Worm (Caenorhabditis elegans) whole organism, young adult: ENCODE measurements around the gene spc-2.

ENCODE experiments used
- B0019.2 ChIP-seq: fragments of 200-800 bp; sonication (Bioruptor generic); conservative IDR thresholded peaks from 2 replicates; pipeline ENCODE4 v1.3.6; 2022; ENCODE audit warnings: missing genetic modification reagents, missing genetic modification characterization, missing compliant biosample characterization
- D2030.7 ChIP-seq: fragments of 200-800 bp; sonication (Bioruptor generic); IDR thresholded peaks from 2 replicates; pipeline ENCODE4 v1.3.6; 2022; ENCODE audit warnings: missing genetic modification reagents, missing genetic modification characterization, missing compliant biosample characterization
- K11D2.4 ChIP-seq: fragments of 200-800 bp; sonication (Bioruptor generic); IDR thresholded peaks from 2 replicates; pipeline ENCODE4 v1.3.6; 2022; ENCODE audit warnings: missing genetic modification reagents, missing genetic modification characterization, missing compliant biosample characterization
- Y53F4B.3 ChIP-seq: fragments of 200-800 bp; sonication (Bioruptor generic); IDR thresholded peaks from 2 replicates; pipeline ENCODE4 v1.3.6; 2022; ENCODE audit warnings: missing genetic modification reagents, missing genetic modification characterization, missing compliant biosample characterization
- akir-1 ChIP-seq: fragments of 200-800 bp; sonication (Bioruptor generic); optimal IDR thresholded peaks from 2 replicates; lab custom pipeline; 2018; ENCODE audit warnings: mild to moderate bottlenecking, missing genetic modification characterization, moderate library complexity, missing compliant biosample characterization
- athp-1 ChIP-seq: sonication (generic microtip); optimal IDR thresholded peaks from 2 replicates; lab custom pipeline; 2017; ENCODE audit warnings: mild to moderate bottlenecking, missing genetic modification characterization, missing compliant biosample characterization
- die-1 ChIP-seq: sonication (generic microtip); optimal IDR thresholded peaks from 2 replicates; lab custom pipeline; 2016; ENCODE audit warnings: missing genotype, mild to moderate bottlenecking, missing genetic modification characterization, missing compliant biosample characterization
- let-607 ChIP-seq, 2 experiments: fragments of 200-800 bp in 1 of 2; sonication (Bioruptor generic) in 1 of 2; sonication (generic microtip) in 1 of 2; optimal IDR thresholded peaks; 2 replicates each; lab custom pipeline; 2016 to 2018; ENCODE audit warnings: mild to moderate bottlenecking in 2 of 2, missing compliant biosample characterization in 2 of 2, missing genetic modification characterization in 2 of 2, moderate library complexity in 2 of 2, missing genotype in 1 of 2
- lin-35 ChIP-seq, 3 experiments: fragments of 150-350 bp in 2 of 3; sonication (generic microtip) in 1 of 3; optimal IDR thresholded peaks; 2 replicates each; lab custom pipeline; 2014 to 2018; ENCODE audit warnings: missing biosample characterization in 3 of 3, missing genetic modification characterization in 3 of 3, missing genetic modification reagents in 3 of 3
- lin-40 ChIP-seq: sonication (generic microtip); optimal IDR thresholded peaks from 2 replicates; lab custom pipeline; 2016; ENCODE audit warnings: missing genetic modification characterization, mild to moderate bottlenecking, missing compliant biosample characterization, missing genotype, missing genetic modification reagents
- madf-8 ChIP-seq: fragments of 200-800 bp; sonication (Bioruptor generic); conservative IDR thresholded peaks from 2 replicates; pipeline ENCODE4 v1.3.6; 2022; ENCODE audit warnings: missing genetic modification reagents, missing genetic modification characterization, missing compliant biosample characterization
- mcd-1 ChIP-seq: fragments of 200-800 bp; sonication (Bioruptor generic); IDR thresholded peaks from 2 replicates; pipeline ENCODE4 v1.3.6; 2022; ENCODE audit warnings: missing genetic modification reagents, missing genetic modification characterization, missing compliant biosample characterization
- zim-3 ChIP-seq: sonication (generic microtip); optimal IDR thresholded peaks from 2 replicates; lab custom pipeline; 2017; ENCODE audit warnings: mild to moderate bottlenecking, missing genetic modification characterization, moderate library complexity, missing compliant biosample characterization

DNA sequence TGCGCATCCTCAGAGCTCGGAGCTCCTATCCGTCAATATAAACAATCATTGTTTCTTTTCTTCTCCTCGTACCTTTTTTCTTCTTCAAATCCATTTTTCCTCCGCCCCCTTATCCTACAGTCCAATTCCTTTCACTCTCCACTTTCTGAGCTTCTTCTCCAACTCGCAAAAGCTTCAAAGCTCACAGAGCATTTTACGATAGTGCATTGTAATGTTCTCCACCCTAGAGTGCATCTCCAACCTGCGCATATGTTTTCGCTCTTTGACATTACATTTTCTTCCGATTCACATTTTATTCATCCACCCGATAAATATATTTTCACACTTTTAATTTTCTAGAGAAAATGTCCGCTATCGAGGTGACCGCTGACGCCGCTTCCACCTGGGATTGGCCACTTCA lies 43.9 kb upstream of the spc-2 start, which contains the start of gene hsp-12.2:
- no peak for TF ChIP-seq zim-3 (tag; lab: Kevin White, UChicago)
- TF ChIP-seq die-1: no peak
- TF ChIP-seq athp-1 (tag; lab: Kevin White, UChicago): no peak
- TF ChIP-seq D2030.7 (GFP tag; lab: Robert Waterston, UW): no peak
- TF ChIP-seq lin-40 (tag; lab: Kevin White, UChicago): no peak
- no peak for TF ChIP-seq akir-1
- no peak for TF ChIP-seq lin-35 (GFP tag; optimal IDR thresholded peaks at IDR 0.05; lab: Kevin White, UChicago)
- no peak for TF ChIP-seq let-607 (tag; optimal IDR thresholded peaks at IDR 0.05; lab: Kevin White, UChicago)
- no peak for TF ChIP-seq mcd-1 (GFP tag; lab: Robert Waterston, UW)
- TF ChIP-seq B0019.2 (GFP tag; lab: Robert Waterston, UW): no peak
- TF ChIP-seq madf-8 (GFP tag; lab: Robert Waterston, UW): no peak
- TF ChIP-seq Y53F4B.3 (GFP tag; lab: Robert Waterston, UW): no peak
- TF ChIP-seq K11D2.4 (GFP tag; lab: Robert Waterston, UW): no peak
